Fruit fly (Drosophila melanogaster) S2 (cell line): ENCODE data around the gene CG43391.

Experiments used
- CG8478 ChIP-seq: fragments of >200 bp; optimal IDR thresholded peaks from 2 replicates; lab custom pipeline; 2018
- CTCF ChIP-seq, 2 experiments: fragments of >200 bp; optimal IDR thresholded peaks; 2 replicates each; lab custom pipeline; 2018

dm6 chr3L:11555662-11556460, 25.0 kb downstream of the CG43391 start:
- TF ChIP-seq CG8478 (no peak), CTCF (optimal IDR thresholded peaks at IDR 0.05; lab: Kevin White, UChicago) (no peak)
